Fruit fly (Drosophila melanogaster) whole organism, embryonic: ENCODE data around the gene Gr39a.

Experiments used
- ATbp ChIP-seq: fragments of 200-800 bp; sonication (Bioruptor generic); optimal IDR thresholded peaks from 2 replicates; lab custom pipeline; 2017; ENCODE audit warnings: missing biosample characterization, mild to moderate bottlenecking, missing genetic modification characterization, missing genetic modification reagents
- Asciz ChIP-seq: fragments of 200-800 bp; sonication (Bioruptor generic); optimal IDR thresholded peaks from 2 replicates; lab custom pipeline; 2017; ENCODE audit warnings: missing biosample characterization, mild to moderate bottlenecking, missing genetic modification characterization, missing genetic modification reagents
- B-H1 ChIP-seq: fragments of 200-800 bp; sonication (Bioruptor generic); IDR thresholded peaks from 3 replicates; pipeline ENCODE4 v1.3.6; 2022; ENCODE audit warnings: missing biosample characterization, missing genetic modification characterization
- BEAF-32 ChIP-seq: fragments of 200-800 bp; sonication (Bioruptor generic); optimal IDR thresholded peaks from 3 replicates; lab custom pipeline; 2017; ENCODE audit warnings: missing biosample characterization, missing genetic modification characterization, mild to moderate bottlenecking, moderate library complexity, missing genetic modification reagents
- Bdp1 ChIP-seq: fragments of 200-800 bp; sonication (Bioruptor generic); optimal IDR thresholded peaks from 3 replicates; lab custom pipeline; 2016; ENCODE audit warnings: missing biosample characterization, missing genetic modification characterization
- CG10462 ChIP-seq: fragments of 200-800 bp; sonication (Bioruptor generic); optimal IDR thresholded peaks from 2 replicates; lab custom pipeline; 2016; ENCODE audit warnings: missing biosample characterization, missing genetic modification characterization
- CG12391 ChIP-seq: fragments of 200-800 bp; sonication (Bioruptor generic); optimal IDR thresholded peaks from 3 replicates; lab custom pipeline; 2018; ENCODE audit warnings: missing biosample characterization, mild to moderate bottlenecking, missing genetic modification characterization, moderate library complexity
- CG15011 ChIP-seq: fragments of 200-800 bp; sonication (Bioruptor generic); optimal IDR thresholded peaks from 3 replicates; lab custom pipeline; 2018; ENCODE audit warnings: missing biosample characterization, mild to moderate bottlenecking, missing genetic modification characterization
- CG15073 ChIP-seq: fragments of 200-800 bp; sonication (Bioruptor generic); optimal IDR thresholded peaks from 2 replicates; lab custom pipeline; 2016; ENCODE audit warnings: missing biosample characterization, missing genetic modification characterization
- CG17568 ChIP-seq: fragments of 200-800 bp; sonication (Bioruptor generic); optimal IDR thresholded peaks from 2 replicates; lab custom pipeline; 2018; ENCODE audit warnings: missing biosample characterization, mild to moderate bottlenecking, missing genetic modification characterization, moderate library complexity
- CG18476 ChIP-seq: fragments of 200-800 bp; sonication (Bioruptor generic); optimal IDR thresholded peaks from 2 replicates; lab custom pipeline; 2016; ENCODE audit warnings: missing biosample characterization, mild to moderate bottlenecking, missing genetic modification characterization
- CG2889 ChIP-seq: fragments of 200-800 bp; sonication (Bioruptor generic); IDR thresholded peaks from 3 replicates; pipeline ENCODE4 v1.3.6; 2022; ENCODE audit warnings: missing biosample characterization, missing genetic modification characterization
- CG30431 ChIP-seq: fragments of 200-800 bp; sonication (Bioruptor generic); optimal IDR thresholded peaks from 2 replicates; lab custom pipeline; 2017; ENCODE audit warnings: missing biosample characterization, missing genetic modification characterization
- CG31441 ChIP-seq: fragments of 200-800 bp; sonication (Bioruptor generic); IDR thresholded peaks from 2 replicates; pipeline ENCODE4 v1.3.6; 2022; ENCODE audit warnings: missing biosample characterization, missing genetic modification characterization
- CG4617 ChIP-seq: fragments of 200-800 bp; sonication (Bioruptor generic); optimal IDR thresholded peaks from 3 replicates; lab custom pipeline; 2016; ENCODE audit warnings: missing biosample characterization, missing genetic modification characterization, borderline replicate concordance
- CG6683 ChIP-seq: fragments of 200-800 bp; sonication (Bioruptor generic); optimal IDR thresholded peaks from 2 replicates; lab custom pipeline; 2017; ENCODE audit warnings: missing biosample characterization, mild to moderate bottlenecking, missing genetic modification characterization, missing genetic modification reagents
- CG6689 ChIP-seq: fragments of 200-800 bp; sonication (Bioruptor generic); IDR thresholded peaks from 2 replicates; pipeline ENCODE4 v1.3.6; 2022; ENCODE audit warnings: missing biosample characterization, missing genetic modification characterization
- CG7745 ChIP-seq: fragments of 200-800 bp; sonication (Bioruptor generic); optimal IDR thresholded peaks from 2 replicates; lab custom pipeline; 2018; ENCODE audit warnings: missing biosample characterization, mild to moderate bottlenecking, missing genetic modification characterization, moderate library complexity
- CG8281 ChIP-seq: fragments of 200-800 bp; sonication (Bioruptor generic); optimal IDR thresholded peaks from 2 replicates; lab custom pipeline; 2018; ENCODE audit warnings: missing biosample characterization, mild to moderate bottlenecking, missing genetic modification characterization, moderate library complexity
- CG8388 ChIP-seq: fragments of 200-800 bp; sonication (Bioruptor generic); optimal IDR thresholded peaks from 2 replicates; lab custom pipeline; 2019; ENCODE audit warnings: missing biosample characterization, mild to moderate bottlenecking, missing genetic modification characterization, moderate library complexity
- CG9876 ChIP-seq: fragments of 200-800 bp; sonication (Bioruptor generic); optimal IDR thresholded peaks from 2 replicates; lab custom pipeline; 2016; ENCODE audit warnings: missing biosample characterization, missing genetic modification characterization
- D19A ChIP-seq: fragments of 200-800 bp; optimal IDR thresholded peaks from 3 replicates; lab custom pipeline; 2019; ENCODE audit warnings: missing biosample characterization, mild to moderate bottlenecking, missing genetic modification characterization, moderate library complexity
- Dek ChIP-seq: fragments of 200-800 bp; sonication (Bioruptor generic); optimal IDR thresholded peaks from 3 replicates; lab custom pipeline; 2019; ENCODE audit warnings: missing biosample characterization, mild to moderate bottlenecking, missing genetic modification characterization, moderate library complexity
- Dll ChIP-seq: fragments of 200-800 bp; sonication (Bioruptor generic); IDR thresholded peaks from 4 replicates; pipeline ENCODE4 v1.3.6; 2022; ENCODE audit warnings: missing biosample characterization, missing genetic modification characterization; ENCODE audit not compliant: partially characterized antibody
- Doc3 ChIP-seq: fragments of 200-800 bp; sonication (Bioruptor generic); IDR thresholded peaks from 3 replicates; pipeline ENCODE4 v1.3.6; 2022; ENCODE audit warnings: missing biosample characterization, missing genetic modification characterization; ENCODE audit not compliant: partially characterized antibody
- Fer3 ChIP-seq: fragments of 200-800 bp; sonication (Bioruptor generic); optimal IDR thresholded peaks from 2 replicates; lab custom pipeline; 2018; ENCODE audit warnings: missing biosample characterization, mild to moderate bottlenecking, missing genetic modification characterization, moderate library complexity
- HLH4C ChIP-seq: fragments of 200-800 bp; sonication (Bioruptor generic); IDR thresholded peaks from 3 replicates; pipeline ENCODE4 v1.3.6; 2022; ENCODE audit warnings: missing biosample characterization, missing genetic modification characterization; ENCODE audit not compliant: partially characterized antibody
- HLHmδ ChIP-seq: fragments of 200-800 bp; sonication (Bioruptor generic); optimal IDR thresholded peaks from 2 replicates; lab custom pipeline; 2018; ENCODE audit warnings: missing biosample characterization, mild to moderate bottlenecking, missing genetic modification characterization, moderate library complexity
- Hr78 ChIP-seq, 2 experiments: fragments of 200-800 bp in 1 of 2; fragments of >200 bp in 1 of 2; sonication (Bioruptor generic) in 1 of 2; optimal IDR thresholded peaks; 2 replicates each; lab custom pipeline; 2017 to 2019; ENCODE audit warnings: missing biosample characterization in 2 of 2, missing genetic modification characterization in 2 of 2, mild to moderate bottlenecking in 1 of 2, moderate library complexity in 1 of 2
- MBD-R2 ChIP-seq: fragments of 200-800 bp; sonication (Bioruptor generic); IDR thresholded peaks from 2 replicates; pipeline ENCODE4 v1.3.6; 2022; ENCODE audit warnings: missing biosample characterization, missing genetic modification characterization
- Mad ChIP-seq: fragments of 200-800 bp; sonication (Bioruptor generic); optimal IDR thresholded peaks from 2 replicates; lab custom pipeline; 2016; ENCODE audit warnings: missing biosample characterization, missing genetic modification characterization
- Myb ChIP-seq: fragments of 200-800 bp; sonication (Bioruptor generic); optimal IDR thresholded peaks from 2 replicates; lab custom pipeline; 2016; ENCODE audit warnings: missing biosample characterization, missing genetic modification characterization
- Oli ChIP-seq: fragments of 200-800 bp; sonication (Bioruptor generic); optimal IDR thresholded peaks from 2 replicates; lab custom pipeline; 2018; ENCODE audit warnings: missing biosample characterization, mild to moderate bottlenecking, missing genetic modification characterization, moderate library complexity
- PHDP ChIP-seq: fragments of 200-800 bp; sonication (Bioruptor generic); optimal IDR thresholded peaks from 3 replicates; lab custom pipeline; 2018; ENCODE audit warnings: missing biosample characterization, mild to moderate bottlenecking, missing genetic modification characterization, moderate library complexity
- Poxn ChIP-seq: fragments of 200-800 bp; sonication (Bioruptor generic); IDR thresholded peaks from 2 replicates; pipeline ENCODE4 v1.3.6; 2022; ENCODE audit warnings: missing biosample characterization, missing genetic modification characterization
- Ptx1 ChIP-seq: fragments of 200-800 bp; sonication (Bioruptor generic); IDR thresholded peaks from 2 replicates; pipeline ENCODE4 v1.3.6; 2022; ENCODE audit warnings: missing biosample characterization, missing genetic modification characterization
- Rx ChIP-seq: fragments of 200-800 bp; sonication (Bioruptor generic); IDR thresholded peaks from 2 replicates; pipeline ENCODE4 v1.3.6; 2022; ENCODE audit warnings: missing biosample characterization, missing genetic modification characterization
- abd-A ChIP-seq: fragments of 200-800 bp; sonication (Bioruptor generic); optimal IDR thresholded peaks from 3 replicates; lab custom pipeline; 2019; ENCODE audit warnings: missing biosample characterization, mild to moderate bottlenecking, missing genetic modification characterization, moderate library complexity
- emc ChIP-seq: fragments of 200-800 bp; sonication (Bioruptor generic); optimal IDR thresholded peaks from 2 replicates; lab custom pipeline; 2016; ENCODE audit warnings: missing biosample characterization, missing genetic modification characterization
- jigr1 ChIP-seq: fragments of 200-800 bp; sonication (Bioruptor generic); IDR thresholded peaks from 3 replicates; pipeline ENCODE4 v1.3.6; 2022; ENCODE audit warnings: missing biosample characterization, missing genetic modification characterization
- org-1 ChIP-seq: fragments of 200-800 bp; sonication (Bioruptor generic); optimal IDR thresholded peaks from 2 replicates; lab custom pipeline; 2017; ENCODE audit warnings: missing biosample characterization, missing genetic modification characterization
- p53 ChIP-seq: fragments of 200-800 bp; sonication (Bioruptor generic); optimal IDR thresholded peaks from 2 replicates; lab custom pipeline; 2016; ENCODE audit warnings: missing biosample characterization, missing genetic modification characterization
- pho ChIP-seq: fragments of 200-800 bp; sonication (Bioruptor generic); optimal IDR thresholded peaks from 2 replicates; lab custom pipeline; 2016; ENCODE audit warnings: missing biosample characterization, missing genetic modification characterization
- pum ChIP-seq: fragments of 200-800 bp; sonication (Bioruptor generic); optimal IDR thresholded peaks from 2 replicates; lab custom pipeline; 2016; ENCODE audit warnings: missing biosample characterization, missing genetic modification characterization
- sens-2 ChIP-seq: fragments of 200-800 bp; sonication (Bioruptor generic); IDR thresholded peaks from 2 replicates; pipeline ENCODE4 v1.3.6; 2022; ENCODE audit warnings: missing biosample characterization, missing genetic modification characterization
- slp2 ChIP-seq: fragments of 200-800 bp; sonication (Bioruptor generic); optimal IDR thresholded peaks from 2 replicates; lab custom pipeline; 2016; ENCODE audit warnings: missing biosample characterization, missing genetic modification characterization
- sna ChIP-seq: fragments of 200-800 bp; sonication (Bioruptor generic); IDR thresholded peaks from 2 replicates; pipeline ENCODE4 v1.3.6; 2022; ENCODE audit warnings: missing biosample characterization, missing genetic modification characterization; ENCODE audit not compliant: partially characterized antibody
- ssp ChIP-seq: fragments of 200-800 bp; sonication (Bioruptor generic); IDR thresholded peaks from 2 replicates; pipeline ENCODE4 v1.3.6; 2022; ENCODE audit warnings: missing biosample characterization, missing genetic modification characterization
- zen ChIP-seq: fragments of 200-800 bp; sonication (Bioruptor generic); optimal IDR thresholded peaks from 3 replicates; lab custom pipeline; 2018; ENCODE audit warnings: missing biosample characterization, mild to moderate bottlenecking, missing genetic modification characterization, moderate library complexity

Gr39a gene

dm6 chr2L:21309754-21310426, 19.4 kb downstream of the Gr39a start, which contains the start of gene Mondo (continued):
- peak; percentile 55; the same call in 1 of the 3 replicates for TF ChIP-seq B-H1
- no peak for TF ChIP-seq CG8281
- TF ChIP-seq jigr1 (GFP tag; lab: Robert Waterston, UW) = no peak
- no peak for TF ChIP-seq p53
- TF ChIP-seq CG12391 (tag; lab: Kevin White, UChicago) = peak; percentile 51
- no peak for TF ChIP-seq Rx (GFP tag; lab: Robert Waterston, UW)
- TF ChIP-seq Dll (GFP tag; lab: Robert Waterston, UW) = 0 out of 4 replicates have a peak, but pooled peaks have one; percentile 10
- peak; percentile 72 for TF ChIP-seq abd-A
- TF ChIP-seq sna (GFP tag; lab: Robert Waterston, UW) = no peak
- TF ChIP-seq Poxn (GFP tag; lab: Robert Waterston, UW) = no peak
- TF ChIP-seq ATbp (GFP tag; lab: Kevin White, UChicago) = no peak
- no peak for TF ChIP-seq CG15073 (GFP tag; lab: Kevin White, UChicago)
- TF ChIP-seq D19A (tag; lab: Kevin White, UChicago) = peak; percentile 37
- peak; percentile 9 for TF ChIP-seq Asciz (GFP tag; lab: Kevin White, UChicago)
- TF ChIP-seq CG9876 = peak; percentile 10
- TF ChIP-seq CG7745 = no peak
- no peak for TF ChIP-seq HLHmδ
- no peak for TF ChIP-seq BEAF-32 (GFP tag; lab: Kevin White, UChicago)
- peak; percentile 24 for TF ChIP-seq CG4617 (GFP tag; lab: Kevin White, UChicago)
- peak in 1 of 2 experiments; percentile 100 for TF ChIP-seq Hr78 (GFP tag; optimal IDR thresholded peaks at IDR 0.05; lab: Kevin White, UChicago)
- no peak for TF ChIP-seq HLH4C (GFP tag; lab: Robert Waterston, UW)
- TF ChIP-seq CG8388 (GFP tag; lab: Kevin White, UChicago) = peak; percentile 15
- TF ChIP-seq Myb (GFP tag; lab: Kevin White, UChicago) = no peak
- peak; percentile 5 for TF ChIP-seq emc (GFP tag; lab: Kevin White, UChicago)
- TF ChIP-seq pum (GFP tag; lab: Kevin White, UChicago) = no peak
- no peak for TF ChIP-seq Bdp1
- no peak for TF ChIP-seq CG30431 (GFP tag; lab: Kevin White, UChicago)
- TF ChIP-seq Dek (tag; lab: Kevin White, UChicago) = peak; percentile 10
- TF ChIP-seq Mad (GFP tag; lab: Kevin White, UChicago) = peak; percentile 14
- no peak for TF ChIP-seq sens-2 (GFP tag; lab: Robert Waterston, UW)
- TF ChIP-seq CG10462 (GFP tag; lab: Kevin White, UChicago) = no peak
- no peak for TF ChIP-seq CG15011
- peak; percentile 57; the same call in 1 of the 2 replicates for TF ChIP-seq CG6689 (GFP tag; lab: Robert Waterston, UW)
- peak; percentile 40 for TF ChIP-seq Fer3 (tag; lab: Kevin White, UChicago)
- peak; percentile 94 for TF ChIP-seq ssp
- peak; percentile 53 for TF ChIP-seq Oli (tag; lab: Kevin White, UChicago)
- peak; percentile 50 for TF ChIP-seq PHDP (tag; lab: Kevin White, UChicago)
- peak; percentile 53 for TF ChIP-seq zen (tag; lab: Kevin White, UChicago)
- TF ChIP-seq slp2 (GFP tag; lab: Kevin White, UChicago) = no peak
- TF ChIP-seq CG2889 (GFP tag; lab: Robert Waterston, UW) = no peak
- peak; percentile 58 for TF ChIP-seq MBD-R2 (GFP tag; lab: Robert Waterston, UW)
- TF ChIP-seq Doc3 (GFP tag; lab: Robert Waterston, UW) = no peak
- no peak for TF ChIP-seq org-1 (GFP tag; lab: Kevin White, UChicago)
- no peak for TF ChIP-seq CG18476 (GFP tag; lab: Kevin White, UChicago)
- peak; percentile 43; the same call in 1 of the 2 replicates for TF ChIP-seq CG31441
- peak; percentile 17 for TF ChIP-seq pho
- no peak for TF ChIP-seq CG17568 (GFP tag; lab: Kevin White, UChicago)
- no peak for TF ChIP-seq CG6683 (GFP tag; lab: Kevin White, UChicago)
- TF ChIP-seq Ptx1 (GFP tag; lab: Robert Waterston, UW) = peak; percentile 64
